Fruit fly (Drosophila melanogaster) whole organism, embryonic: Measurements from ENCODE around the gene CG13075.
A peak's percentile ranks its signal among the peaks of the same experiment; 100 is the strongest.

Source experiments
- B-H1 ChIP-seq: fragments of 200-800 bp; sonication (Bioruptor generic); IDR thresholded peaks from 3 replicates; pipeline ENCODE4 v1.3.6; 2022; ENCODE audit warnings: missing biosample characterization, missing genetic modification characterization
- Blimp-1 ChIP-seq: fragments of 200-800 bp; sonication (Bioruptor generic); optimal IDR thresholded peaks from 3 replicates; lab custom pipeline; 2018; ENCODE audit warnings: missing biosample characterization, missing genetic modification characterization, mild to moderate bottlenecking, moderate library complexity, missing genetic modification reagents
- Bteb2 ChIP-seq: fragments of 200-800 bp; sonication (Bioruptor generic); optimal IDR thresholded peaks from 2 replicates; lab custom pipeline; 2016; ENCODE audit warnings: missing biosample characterization, missing genetic modification characterization
- CG10147 ChIP-seq: fragments of 200-800 bp; sonication (Bioruptor generic); optimal IDR thresholded peaks from 2 replicates; lab custom pipeline; 2019; ENCODE audit warnings: missing biosample characterization, mild to moderate bottlenecking, missing genetic modification characterization, moderate library complexity
- CG10462 ChIP-seq: fragments of 200-800 bp; sonication (Bioruptor generic); optimal IDR thresholded peaks from 2 replicates; lab custom pipeline; 2016; ENCODE audit warnings: missing biosample characterization, missing genetic modification characterization
- CG10979 ChIP-seq: fragments of 200-800 bp; sonication (Bioruptor generic); optimal IDR thresholded peaks from 2 replicates; lab custom pipeline; 2018; ENCODE audit warnings: missing biosample characterization, mild to moderate bottlenecking, missing genetic modification characterization, moderate library complexity
- CG14710 ChIP-seq: fragments of 200-800 bp; sonication (Bioruptor generic); optimal IDR thresholded peaks from 3 replicates; lab custom pipeline; 2019; ENCODE audit warnings: missing biosample characterization, mild to moderate bottlenecking, missing genetic modification characterization, moderate library complexity
- CG1603 ChIP-seq: fragments of 200-800 bp; sonication (Bioruptor generic); optimal IDR thresholded peaks from 2 replicates; lab custom pipeline; 2019; ENCODE audit warnings: missing biosample characterization, mild to moderate bottlenecking, missing genetic modification characterization, moderate library complexity
- CG17186 ChIP-seq: fragments of 200-800 bp; sonication (Bioruptor generic); optimal IDR thresholded peaks from 3 replicates; lab custom pipeline; 2017; ENCODE audit warnings: missing biosample characterization, missing genetic modification reagents, missing genetic modification characterization
- CG2199 ChIP-seq: fragments of 200-800 bp; sonication (Bioruptor generic); IDR thresholded peaks from 3 replicates; pipeline ENCODE4 v1.3.6; 2022; ENCODE audit warnings: missing biosample characterization, missing genetic modification characterization
- CG2712 ChIP-seq: fragments of 200-800 bp; optimal IDR thresholded peaks from 3 replicates; lab custom pipeline; 2019; ENCODE audit warnings: missing biosample characterization, mild to moderate bottlenecking, missing genetic modification characterization, moderate library complexity
- CG30403 ChIP-seq: fragments of 200-800 bp; sonication (Bioruptor generic); optimal IDR thresholded peaks from 3 replicates; lab custom pipeline; 2016; ENCODE audit warnings: missing biosample characterization, missing genetic modification characterization
- CG3065 ChIP-seq: fragments of 200-800 bp; sonication (Bioruptor generic); optimal IDR thresholded peaks from 2 replicates; lab custom pipeline; 2016; ENCODE audit warnings: missing biosample characterization, missing genetic modification characterization
- CG31224 ChIP-seq: fragments of 200-800 bp; sonication (Bioruptor generic); IDR thresholded peaks from 2 replicates; pipeline ENCODE4 v1.3.6; 2022; ENCODE audit warnings: missing biosample characterization, missing genetic modification characterization
- CG31388 ChIP-seq: fragments of 200-800 bp; sonication (Bioruptor generic); optimal IDR thresholded peaks from 2 replicates; lab custom pipeline; 2016; ENCODE audit warnings: missing biosample characterization, missing genetic modification characterization
- CG31441 ChIP-seq: fragments of 200-800 bp; sonication (Bioruptor generic); IDR thresholded peaks from 2 replicates; pipeline ENCODE4 v1.3.6; 2022; ENCODE audit warnings: missing biosample characterization, missing genetic modification characterization
- CG32767 ChIP-seq: fragments of 200-800 bp; sonication (Bioruptor generic); IDR thresholded peaks from 2 replicates; pipeline ENCODE4 v1.3.6; 2022; ENCODE audit warnings: missing biosample characterization, missing genetic modification characterization
- CG32772 ChIP-seq: fragments of 200-800 bp; sonication (Bioruptor generic); IDR thresholded peaks from 2 replicates; pipeline ENCODE4 v1.3.6; 2022; ENCODE audit warnings: missing biosample characterization, missing genetic modification characterization
- CG3281 ChIP-seq: fragments of 200-800 bp; sonication (Bioruptor generic); optimal IDR thresholded peaks from 3 replicates; lab custom pipeline; 2017; ENCODE audit warnings: missing biosample characterization, mild to moderate bottlenecking, missing genetic modification characterization
- CG34422 ChIP-seq: fragments of 200-800 bp; sonication (Bioruptor generic); IDR thresholded peaks from 3 replicates; pipeline ENCODE4 v1.3.6; 2022; ENCODE audit warnings: missing biosample characterization, missing genetic modification characterization
- CG3995 ChIP-seq: fragments of 200-800 bp; sonication (Bioruptor generic); optimal IDR thresholded peaks from 3 replicates; lab custom pipeline; 2016; ENCODE audit warnings: missing biosample characterization, missing genetic modification characterization
- CG4854 ChIP-seq: fragments of 200-800 bp; sonication (Bioruptor generic); optimal IDR thresholded peaks from 2 replicates; lab custom pipeline; 2016; ENCODE audit warnings: missing biosample characterization, missing genetic modification characterization, inconsistent platforms
- CG6654 ChIP-seq: fragments of 200-800 bp; sonication (Bioruptor generic); optimal IDR thresholded peaks from 2 replicates; lab custom pipeline; 2017; ENCODE audit warnings: missing biosample characterization, mild to moderate bottlenecking, missing genetic modification characterization
- CG8924 ChIP-seq: fragments of 200-800 bp; optimal IDR thresholded peaks from 3 replicates; lab custom pipeline; 2019; ENCODE audit warnings: missing biosample characterization, mild to moderate bottlenecking, missing genetic modification characterization, moderate library complexity
- CTCF ChIP-seq: fragments of 200-800 bp; sonication (Bioruptor generic); optimal IDR thresholded peaks from 2 replicates; lab custom pipeline; 2017; ENCODE audit warnings: missing biosample characterization, mild to moderate bottlenecking, missing genetic modification characterization, moderate library complexity
- Dek ChIP-seq: fragments of 200-800 bp; sonication (Bioruptor generic); optimal IDR thresholded peaks from 3 replicates; lab custom pipeline; 2019; ENCODE audit warnings: missing biosample characterization, mild to moderate bottlenecking, missing genetic modification characterization, moderate library complexity
- HHEX ChIP-seq: fragments of 200-800 bp; sonication (Bioruptor generic); optimal IDR thresholded peaks from 3 replicates; lab custom pipeline; 2017; ENCODE audit warnings: missing biosample characterization, mild to moderate bottlenecking, missing genetic modification characterization, missing genetic modification reagents
- Jarid2 ChIP-seq: fragments of 200-800 bp; sonication (Bioruptor generic); optimal IDR thresholded peaks from 3 replicates; lab custom pipeline; 2017; ENCODE audit warnings: mild to moderate bottlenecking, missing biosample characterization, missing genetic modification reagents, missing genetic modification characterization
- Ptx1 ChIP-seq: fragments of 200-800 bp; sonication (Bioruptor generic); IDR thresholded peaks from 2 replicates; pipeline ENCODE4 v1.3.6; 2022; ENCODE audit warnings: missing biosample characterization, missing genetic modification characterization
- Ravus ChIP-seq: fragments of 200-800 bp; sonication (Bioruptor generic); IDR thresholded peaks from 2 replicates; pipeline ENCODE4 v1.3.6; 2022; ENCODE audit warnings: missing biosample characterization, missing genetic modification characterization
- ap ChIP-seq: fragments of 200-800 bp; sonication (Bioruptor generic); IDR thresholded peaks from 2 replicates; pipeline ENCODE4 v1.3.6; 2022; ENCODE audit warnings: missing biosample characterization, missing genetic modification characterization
- ara ChIP-seq: fragments of 200-800 bp; sonication (Bioruptor generic); IDR thresholded peaks from 2 replicates; pipeline ENCODE4 v1.3.6; 2022; ENCODE audit warnings: missing biosample characterization, missing genetic modification characterization
- ash1 ChIP-seq: fragments of 200-800 bp; sonication (Bioruptor generic); optimal IDR thresholded peaks from 2 replicates; lab custom pipeline; 2018; ENCODE audit warnings: missing biosample characterization, mild to moderate bottlenecking, missing genetic modification characterization
- chinmo ChIP-seq: fragments of 200-800 bp; sonication (Bioruptor generic); IDR thresholded peaks from 4 replicates; pipeline ENCODE4 v1.3.6; 2022; ENCODE audit warnings: missing biosample characterization, missing genetic modification characterization; ENCODE audit not compliant: partially characterized antibody
- dpn ChIP-seq, 2 experiments: fragments of 200-800 bp; sonication (Bioruptor generic); optimal IDR thresholded peaks; 3 replicates each; lab custom pipeline; 2016; ENCODE audit warnings: missing biosample characterization in 2 of 2, missing genetic modification characterization in 2 of 2
- h ChIP-seq: fragments of >200 bp; optimal IDR thresholded peaks from 2 replicates; lab custom pipeline; 2017
- hkb ChIP-seq, 2 experiments: fragments of 200-800 bp in 1 of 2; fragments of >200 bp in 1 of 2; sonication (Bioruptor generic) in 1 of 2; IDR thresholded peaks in 1 of 2; optimal IDR thresholded peaks in 1 of 2; 2 replicates each; pipeline versions ENCODE4 v1.3.6 to Lab custom; 2017 to 2022; ENCODE audit warnings: missing biosample characterization in 1 of 2, missing genetic modification characterization in 1 of 2
- lov ChIP-seq, 2 experiments: fragments of 200-800 bp in 1 of 2; fragments of >200 bp in 1 of 2; sonication (Bioruptor generic) in 1 of 2; IDR thresholded peaks in 1 of 2; optimal IDR thresholded peaks in 1 of 2; 2 replicates in 1 of 2; 3 replicates in 1 of 2; pipeline versions ENCODE4 v1.3.6 to Lab custom; 2017 to 2022; ENCODE audit warnings: missing biosample characterization in 1 of 2, missing genetic modification characterization in 1 of 2
- nerfin-1 ChIP-seq: fragments of 200-800 bp; sonication (Bioruptor generic); optimal IDR thresholded peaks from 3 replicates; lab custom pipeline; 2019; ENCODE audit warnings: missing biosample characterization, mild to moderate bottlenecking, missing genetic modification characterization, moderate library complexity
- pnt ChIP-seq: fragments of 200-800 bp; sonication (Bioruptor generic); optimal IDR thresholded peaks from 3 replicates; lab custom pipeline; 2016; ENCODE audit warnings: missing biosample characterization, missing genetic modification characterization
- pzg ChIP-seq: fragments of 200-800 bp; sonication (Bioruptor generic); optimal IDR thresholded peaks from 3 replicates; lab custom pipeline; 2018; ENCODE audit warnings: missing biosample characterization, mild to moderate bottlenecking, missing genetic modification characterization, moderate library complexity
- ranshi ChIP-seq: fragments of 200-800 bp; sonication (Bioruptor generic); IDR thresholded peaks from 2 replicates; pipeline ENCODE4 v1.3.6; 2022; ENCODE audit warnings: missing biosample characterization, missing genetic modification characterization
- row ChIP-seq: fragments of 200-800 bp; sonication (Bioruptor generic); IDR thresholded peaks from 3 replicates; pipeline ENCODE4 v1.3.6; 2022; ENCODE audit warnings: missing biosample characterization, missing genetic modification characterization
- sens ChIP-seq: fragments of 200-800 bp; sonication (Bioruptor generic); peaks from one replicate; lab custom pipeline; 2016; ENCODE audit warnings: missing biosample characterization, missing genetic modification characterization
- sens-2 ChIP-seq: fragments of 200-800 bp; sonication (Bioruptor generic); IDR thresholded peaks from 2 replicates; pipeline ENCODE4 v1.3.6; 2022; ENCODE audit warnings: missing biosample characterization, missing genetic modification characterization
- slou ChIP-seq: fragments of 200-800 bp; sonication (Bioruptor generic); optimal IDR thresholded peaks from 3 replicates; lab custom pipeline; 2016; ENCODE audit warnings: missing biosample characterization, missing genetic modification characterization
- wor ChIP-seq: fragments of 200-800 bp; sonication (Bioruptor generic); IDR thresholded peaks from 2 replicates; pipeline ENCODE4 v1.3.6; 2022; ENCODE audit warnings: missing biosample characterization, missing genetic modification characterization
- z ChIP-seq: fragments of 200-800 bp; sonication (Bioruptor generic); IDR thresholded peaks from 3 replicates; pipeline ENCODE4 v1.3.6; 2022; ENCODE audit warnings: missing biosample characterization, missing genetic modification characterization
- zen2 ChIP-seq: fragments of 200-800 bp; sonication (Bioruptor generic); IDR thresholded peaks from 3 replicates; pipeline ENCODE4 v1.3.6; 2022; ENCODE audit warnings: missing biosample characterization, missing genetic modification characterization; ENCODE audit not compliant: partially characterized antibody

CG13075 gene

dm6 chr3L:16045083-16045830, 38.5 kb upstream of the CG13075 start (continued):
- TF ChIP-seq CG2712 (tag; lab: Kevin White, UChicago) (peak; percentile 62), row (GFP tag; lab: Robert Waterston, UW) (peak; percentile 4; the same call in 2 of the 3 replicates), Bteb2 (GFP tag; lab: Kevin White, UChicago) (peak; percentile 16), CG17186 (GFP tag; lab: Kevin White, UChicago) (no peak), CG32767 (GFP tag; lab: Robert Waterston, UW) (peak; percentile 65), ash1 (GFP tag; lab: Kevin White, UChicago) (peak; percentile 4), HHEX (GFP tag; lab: Kevin White, UChicago) (no peak), CG31224 (peak; percentile 31; the same call in 1 of the 2 replicates), Ravus (peak; percentile 6; the same call in 1 of the 2 replicates), lov (optimal IDR thresholded peaks at IDR 0.05; lab: Kevin White, UChicago) (no peak), lov (GFP tag; IDR thresholded peaks at IDR 0.05; lab: Robert Waterston, UW) (0 out of 3 replicates have a peak, but pooled peaks have one; percentile 30), CG2199 (peak; percentile 67; the same call in 1 of the 3 replicates), sens (GFP tag; lab: Kevin White, UChicago) (peak; percentile 93), pnt (GFP tag; lab: Kevin White, UChicago) (peak; percentile 24), Jarid2 (GFP tag; lab: Kevin White, UChicago) (no peak), CG10462 (GFP tag; lab: Kevin White, UChicago) (no peak), CG8924 (tag; lab: Kevin White, UChicago) (peak; percentile 28), CG3065 (GFP tag; lab: Kevin White, UChicago) (no peak), CG34422 (GFP tag; lab: Robert Waterston, UW) (peak; percentile 65), nerfin-1 (peak; percentile 28), Blimp-1 (GFP tag; lab: Kevin White, UChicago) (peak; percentile 18), z (GFP tag; lab: Robert Waterston, UW) (peak; percentile 52; the same call in 1 of the 3 replicates), ranshi (peak; percentile 52), CG1603 (tag; lab: Kevin White, UChicago) (peak; percentile 55), CG3281 (peak; percentile 27), CG4854 (GFP tag; lab: Kevin White, UChicago) (peak; percentile 47), CG14710 (tag; lab: Kevin White, UChicago) (peak; percentile 12), chinmo (GFP tag; lab: Robert Waterston, UW) (peak; percentile 83; the same call in 2 of the 4 replicates), slou (GFP tag; lab: Kevin White, UChicago) (no peak), Dek (tag; lab: Kevin White, UChicago) (peak; percentile 1), B-H1 (GFP tag; lab: Robert Waterston, UW) (peak; percentile 62), CG30403 (peak; percentile 36), CG31388 (GFP tag; lab: Kevin White, UChicago) (peak; percentile 1), zen2 (no peak), wor (no peak), hkb (optimal IDR thresholded peaks at IDR 0.05; lab: Kevin White, UChicago) (no peak), hkb (GFP tag; IDR thresholded peaks at IDR 0.05; lab: Robert Waterston, UW) (peak; percentile 51), ap (peak; percentile 36), CG6654 (GFP tag; lab: Kevin White, UChicago) (peak; percentile 4), CG32772 (GFP tag; lab: Robert Waterston, UW) (peak; percentile 11; the same call in 1 of the 2 replicates), CG3995 (no peak), CG31441 (GFP tag; lab: Robert Waterston, UW) (peak; percentile 61), Ptx1 (GFP tag; lab: Robert Waterston, UW) (peak; percentile 14), CG10147 (GFP tag; lab: Kevin White, UChicago) (peak; percentile 27), sens-2 (GFP tag; lab: Robert Waterston, UW) (0 out of 2 replicates have a peak, but pooled peaks have one; percentile 33), pzg (GFP tag; lab: Kevin White, UChicago) (no peak), dpn (GFP tag; optimal IDR thresholded peaks at IDR 0.05; lab: Kevin White, UChicago) (peak in 1 of 2 experiments; percentile 34), h (lab: Kevin White, UChicago) (no peak), CTCF (GFP tag; lab: Kevin White, UChicago) (no peak), ara (GFP tag; lab: Robert Waterston, UW) (peak; percentile 72), CG10979 (peak; percentile 7)
